Worm (Caenorhabditis elegans): ENCODE data around the gene ugt-29.

DNA sequence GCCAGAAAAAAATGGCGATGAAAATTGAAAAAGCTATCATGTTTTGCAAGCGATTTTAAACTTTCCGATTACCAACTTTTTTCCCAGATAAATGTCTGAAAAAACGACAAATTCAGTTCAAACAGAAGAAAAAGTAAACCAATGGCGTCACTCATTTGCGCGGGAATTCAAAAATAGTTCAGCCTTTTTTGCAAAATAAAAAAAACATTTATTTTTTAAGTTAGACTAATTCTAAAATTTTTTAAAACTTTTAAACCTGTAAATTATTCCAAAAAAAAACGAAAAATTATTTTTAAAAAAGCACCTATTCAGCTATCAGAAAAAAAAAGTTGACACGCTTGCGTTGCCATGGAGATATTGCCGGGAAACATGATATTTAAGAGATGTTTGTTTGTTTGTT lies 13.5 kb upstream of the ugt-29 start, which contains the start of gene cyp-33C11:
- TF ChIP-seq unc-39 (tag; optimal IDR thresholded peaks at IDR 0.05) (no peak), lin-32 (GFP tag; optimal IDR thresholded peaks at IDR 0.05) (no peak), snpc-4 (tag; optimal IDR thresholded peaks at IDR 0.05) (no peak), tbx-8 (GFP tag; optimal IDR thresholded peaks at IDR 0.05) (no peak), nhr-2 (tag; optimal IDR thresholded peaks at IDR 0.05) (no peak), unc-62 (GFP tag; optimal IDR thresholded peaks at IDR 0.05) (no peak)
